Fruit fly (Drosophila melanogaster): Measurements from ENCODE around the gene CG17803.
A peak's percentile ranks its signal among the peaks of the same experiment; 100 is the strongest.

Gene CG17803

dm6 chr3R:17821744-17822143, 20.4 kb upstream of the CG17803 start:
- no peak for TF ChIP-seq Ets21C (GFP tag; optimal IDR thresholded peaks at IDR 0.05)
- TF ChIP-seq Eip93F (GFP tag; optimal IDR thresholded peaks at IDR 0.05) = no peak
- TF ChIP-seq CG6808 (GFP tag; optimal IDR thresholded peaks at IDR 0.05) = no peak
- no peak for TF ChIP-seq CG6163 (GFP tag; IDR thresholded peaks at IDR 0.05)
- TF ChIP-seq Hr39 (GFP tag; optimal IDR thresholded peaks at IDR 0.05) = no peak
- peak; percentile 61 for TF ChIP-seq Eip78C (GFP tag)
- TF ChIP-seq Smox (GFP tag; optimal IDR thresholded peaks at IDR 0.05) = no peak
- TF ChIP-seq achi (GFP tag; optimal IDR thresholded peaks at IDR 0.05) = no peak
- no peak for TF ChIP-seq Hr38 (GFP tag; optimal IDR thresholded peaks at IDR 0.05)
- TF ChIP-seq CG3919 (GFP tag; optimal IDR thresholded peaks at IDR 0.05) = no peak
- TF ChIP-seq spab (GFP tag; optimal IDR thresholded peaks at IDR 0.05) = no peak
- TF ChIP-seq fd59A (GFP tag; optimal IDR thresholded peaks at IDR 0.05) = no peak
- peak; percentile 12 for TF ChIP-seq CG10631 (GFP tag; optimal IDR thresholded peaks at IDR 0.05)
- no peak for TF ChIP-seq CG6792 (GFP tag; optimal IDR thresholded peaks at IDR 0.05)
- TF ChIP-seq lz (GFP tag; optimal IDR thresholded peaks at IDR 0.05) = no peak
- TF ChIP-seq dsx (GFP tag; optimal IDR thresholded peaks at IDR 0.05; ENCODE audit: poor library complexity, severe bottlenecking) = no peak
- no peak for TF ChIP-seq fkh (GFP tag; optimal IDR thresholded peaks at IDR 0.05)
- TF ChIP-seq dac (GFP tag; optimal IDR thresholded peaks at IDR 0.05) = no peak
- no peak for TF ChIP-seq CG8119 (GFP tag; IDR thresholded peaks at IDR 0.05)
- no peak for TF ChIP-seq salr (GFP tag; optimal IDR thresholded peaks at IDR 0.05)
- no peak for TF ChIP-seq CG4318 (GFP tag; optimal IDR thresholded peaks at IDR 0.05)
- TF ChIP-seq net (GFP tag; optimal IDR thresholded peaks at IDR 0.05) = no peak
- TF ChIP-seq CG32006 (GFP tag; optimal IDR thresholded peaks at IDR 0.05) = peak; percentile 40
- no peak for TF ChIP-seq svp (GFP tag)
- TF ChIP-seq CG6276 (GFP tag; optimal IDR thresholded peaks at IDR 0.05) = no peak

dm6 chr3R:17818803-17819202, 17.5 kb upstream of the CG17803 start:
- TF ChIP-seq Ets96B (tag; optimal IDR thresholded peaks at IDR 0.05) (no peak), CG11762 (GFP tag; optimal IDR thresholded peaks at IDR 0.05; ENCODE audit: insufficient read depth) (no peak), salr (GFP tag; optimal IDR thresholded peaks at IDR 0.05) (no peak), lz (GFP tag; optimal IDR thresholded peaks at IDR 0.05) (peak; percentile 8), CG6854 (GFP tag; optimal IDR thresholded peaks at IDR 0.05) (no peak), CG7368 (GFP tag; optimal IDR thresholded peaks at IDR 0.05) (no peak), CG10631 (GFP tag; optimal IDR thresholded peaks at IDR 0.05) (no peak), CG10669 (GFP tag; optimal IDR thresholded peaks at IDR 0.05) (no peak), OdsH (GFP tag; optimal IDR thresholded peaks at IDR 0.05) (no peak), CG8119 (GFP tag; IDR thresholded peaks at IDR 0.05) (no peak), net (GFP tag; optimal IDR thresholded peaks at IDR 0.05) (no peak), Met (GFP tag; optimal IDR thresholded peaks at IDR 0.05) (peak; percentile 42), CG34406 (GFP tag; optimal IDR thresholded peaks at IDR 0.05) (no peak), eg (GFP tag; IDR thresholded peaks at IDR 0.05) (no peak), CG31627 (GFP tag; optimal IDR thresholded peaks at IDR 0.05) (peak; percentile 31), fd85E (GFP tag; optimal IDR thresholded peaks at IDR 0.05) (no peak), Smox (GFP tag; optimal IDR thresholded peaks at IDR 0.05) (peak; percentile 10), CG8319 (GFP tag; optimal IDR thresholded peaks at IDR 0.05) (no peak), achi (GFP tag; optimal IDR thresholded peaks at IDR 0.05) (no peak), fkh (GFP tag; optimal IDR thresholded peaks at IDR 0.05) (no peak), CG11294 (GFP tag; IDR thresholded peaks at IDR 0.05) (no peak), dsx (GFP tag; optimal IDR thresholded peaks at IDR 0.05; ENCODE audit: poor library complexity, severe bottlenecking) (no peak), CG32006 (GFP tag; optimal IDR thresholded peaks at IDR 0.05) (no peak), CG4318 (GFP tag; optimal IDR thresholded peaks at IDR 0.05) (no peak), fd59A (GFP tag; optimal IDR thresholded peaks at IDR 0.05) (no peak), Eip78C (GFP tag) (no peak), Ets21C (GFP tag; optimal IDR thresholded peaks at IDR 0.05) (peak; percentile 14), Hr4 (GFP tag; optimal IDR thresholded peaks at IDR 0.05) (no peak), Blimp-1 (GFP tag; optimal IDR thresholded peaks at IDR 0.05) (no peak), Eip93F (GFP tag; optimal IDR thresholded peaks at IDR 0.05) (no peak), Hr39 (GFP tag; optimal IDR thresholded peaks at IDR 0.05) (peak; percentile 51), dac (GFP tag; optimal IDR thresholded peaks at IDR 0.05) (no peak), CG3032 (tag; optimal IDR thresholded peaks at IDR 0.05) (no peak), CG1621 (tag; optimal IDR thresholded peaks at IDR 0.05) (no peak), topi (GFP tag; optimal IDR thresholded peaks at IDR 0.05) (no peak), CG6808 (GFP tag; optimal IDR thresholded peaks at IDR 0.05) (no peak), ss (GFP tag; optimal IDR thresholded peaks at IDR 0.05) (no peak), CG15336 (GFP tag; IDR thresholded peaks at IDR 0.05) (no peak), pdm3 (GFP tag; optimal IDR thresholded peaks at IDR 0.05) (no peak), CG6792 (GFP tag; optimal IDR thresholded peaks at IDR 0.05) (no peak), CG3919 (GFP tag; optimal IDR thresholded peaks at IDR 0.05) (no peak), vri (GFP tag; optimal IDR thresholded peaks at IDR 0.05) (no peak), Sox15 (GFP tag; optimal IDR thresholded peaks at IDR 0.05) (no peak)

Measured in whole organism, prepupa.